Worm (Caenorhabditis elegans) whole organism, mixed stage, embryonic: ENCODE measurements around the gene atg-16.1.

Experiments
- blmp-1 ChIP-seq: fragments of 150-350 bp; optimal IDR thresholded peaks from 2 replicates; lab custom pipeline; 2014; ENCODE audit warnings: missing biosample characterization, missing genetic modification characterization
- ham-2 ChIP-seq: fragments of 200-800 bp; sonication (Bioruptor generic); optimal IDR thresholded peaks from 2 replicates; lab custom pipeline; 2018; ENCODE audit warnings: mild to moderate bottlenecking, missing genetic modification characterization, missing compliant biosample characterization
- lin-13 ChIP-seq: fragments of 150-350 bp; optimal IDR thresholded peaks from 2 replicates; lab custom pipeline; 2014; ENCODE audit warnings: missing biosample characterization, missing genetic modification characterization
- pha-4 ChIP-seq: fragments of 150-350 bp; optimal IDR thresholded peaks from 2 replicates; lab custom pipeline; 2018; ENCODE audit warnings: missing biosample characterization, missing genetic modification reagents, missing genetic modification characterization

ce11 chrX:4426496-4426895 lies 35.8 kb downstream of the atg-16.1 start:
- TF ChIP-seq pha-4: no peak
- TF ChIP-seq blmp-1 (tag; lab: Kevin White, UChicago): no peak
- no peak for TF ChIP-seq ham-2 (GFP tag; lab: Kevin White, UChicago)
- TF ChIP-seq lin-13: no peak
